Worm (Caenorhabditis elegans) whole organism, L3 larva: ENCODE data around the gene byn-1.

Source experiments
- R02D3.7 ChIP-seq: fragments of 150-350 bp; optimal IDR thresholded peaks from 2 replicates; lab custom pipeline; 2014; ENCODE audit warnings: missing biosample characterization, missing genetic modification characterization
- ZK546.5 ChIP-seq: sonication (generic microtip); optimal IDR thresholded peaks from 2 replicates; lab custom pipeline; 2017; ENCODE audit warnings: missing biosample characterization, missing genetic modification characterization
- aly-2 ChIP-seq: fragments of 150-350 bp; optimal IDR thresholded peaks from 2 replicates; lab custom pipeline; 2014; ENCODE audit warnings: missing biosample characterization, missing genetic modification characterization
- ama-1 ChIP-seq: fragments of 150-350 bp; optimal IDR thresholded peaks from 2 replicates; lab custom pipeline; 2018
- ceh-16 ChIP-seq: sonication (generic microtip); optimal IDR thresholded peaks from 2 replicates; lab custom pipeline; 2017; ENCODE audit warnings: missing biosample characterization, missing genetic modification characterization
- ceh-28 ChIP-seq: fragments of 150-350 bp; optimal IDR thresholded peaks from 2 replicates; lab custom pipeline; 2014; ENCODE audit warnings: missing biosample characterization, missing genetic modification reagents, missing genetic modification characterization
- ceh-82 ChIP-seq: fragments of 150-350 bp; optimal IDR thresholded peaks from 2 replicates; lab custom pipeline; 2014; ENCODE audit warnings: missing biosample characterization, missing genetic modification characterization
- ceh-9 ChIP-seq: sonication (generic microtip); optimal IDR thresholded peaks from 2 replicates; lab custom pipeline; 2018; ENCODE audit warnings: missing biosample characterization, missing genetic modification characterization
- daf-12 ChIP-seq: fragments of 150-350 bp; optimal IDR thresholded peaks from 2 replicates; lab custom pipeline; 2014; ENCODE audit warnings: missing biosample characterization, missing genetic modification reagents, missing genetic modification characterization
- egl-5 ChIP-seq: fragments of 150-350 bp; optimal IDR thresholded peaks from 2 replicates; lab custom pipeline; 2017; ENCODE audit warnings: missing biosample characterization, missing genetic modification reagents, missing genetic modification characterization, inconsistent platforms
- elt-1 ChIP-seq: fragments of 150-350 bp; optimal IDR thresholded peaks from 2 replicates; lab custom pipeline; 2014; ENCODE audit warnings: missing biosample characterization, missing genetic modification characterization
- elt-2 ChIP-seq: sonication (generic microtip); optimal IDR thresholded peaks from 2 replicates; lab custom pipeline; 2016; ENCODE audit warnings: missing genetic modification reagents, mild to moderate bottlenecking, missing genetic modification characterization, missing compliant biosample characterization
- elt-3 ChIP-seq, 3 experiments: fragments of 150-350 bp in 1 of 3; sonication (generic microtip) in 2 of 3; optimal IDR thresholded peaks; 2 replicates in 2 of 3; 4 replicates in 1 of 3; lab custom pipeline; 2014 to 2017; ENCODE audit warnings: missing biosample characterization in 3 of 3, missing genetic modification characterization in 3 of 3
- eor-1 ChIP-seq, 2 experiments: fragments of 150-350 bp; optimal IDR thresholded peaks; 2 replicates each; lab custom pipeline; 2014 to 2018; ENCODE audit warnings: missing biosample characterization in 2 of 2, missing genetic modification characterization in 2 of 2
- fkh-10 ChIP-seq: sonication (generic microtip); optimal IDR thresholded peaks from 2 replicates; lab custom pipeline; 2017; ENCODE audit warnings: missing biosample characterization, missing genetic modification reagents, missing genetic modification characterization
- fkh-2 ChIP-seq: fragments of 150-350 bp; optimal IDR thresholded peaks from 2 replicates; lab custom pipeline; 2014; ENCODE audit warnings: missing biosample characterization, missing genetic modification reagents, missing genetic modification characterization
- fos-1 ChIP-seq: fragments of 150-350 bp; optimal IDR thresholded peaks from 2 replicates; lab custom pipeline; 2014; ENCODE audit warnings: missing biosample characterization, missing genetic modification characterization
- hmg-11 ChIP-seq: sonication (generic microtip); optimal IDR thresholded peaks from 2 replicates; lab custom pipeline; 2016; ENCODE audit warnings: missing genetic modification characterization, missing compliant biosample characterization
- jun-1 ChIP-seq: fragments of 150-350 bp; optimal IDR thresholded peaks from 2 replicates; lab custom pipeline; 2014; ENCODE audit warnings: missing biosample characterization, missing genetic modification reagents, missing genetic modification characterization
- lin-15B ChIP-seq: fragments of 150-350 bp; optimal IDR thresholded peaks from 2 replicates; lab custom pipeline; 2014; ENCODE audit warnings: missing biosample characterization, missing genetic modification characterization
- lin-39 ChIP-seq: fragments of 150-350 bp; optimal IDR thresholded peaks from 2 replicates; lab custom pipeline; 2018; ENCODE audit warnings: missing biosample characterization, missing genetic modification reagents, missing genetic modification characterization
- lsy-12 ChIP-seq: sonication (generic microtip); optimal IDR thresholded peaks from 2 replicates; lab custom pipeline; 2016; ENCODE audit warnings: mild to moderate bottlenecking, missing genetic modification characterization, missing compliant biosample characterization
- mml-1 ChIP-seq: fragments of 150-350 bp; sonication (generic microtip); optimal IDR thresholded peaks from 3 replicates; lab custom pipeline; 2014; ENCODE audit warnings: missing biosample characterization, missing genetic modification characterization
- nfya-1 ChIP-seq: sonication (generic microtip); optimal IDR thresholded peaks from 2 replicates; lab custom pipeline; 2017; ENCODE audit warnings: missing genetic modification characterization, mild to moderate bottlenecking, missing compliant biosample characterization, antibody characterized with exemption, moderate library complexity; ENCODE audit not compliant: insufficient read depth
- nhr-11 ChIP-seq: fragments of 150-350 bp; optimal IDR thresholded peaks from 2 replicates; lab custom pipeline; 2014; ENCODE audit warnings: missing biosample characterization, missing genetic modification characterization
- nhr-12 ChIP-seq: fragments of 150-350 bp; optimal IDR thresholded peaks from 2 replicates; lab custom pipeline; 2014; ENCODE audit warnings: missing biosample characterization, missing genetic modification characterization
- nhr-23 ChIP-seq: fragments of 150-350 bp; optimal IDR thresholded peaks from 2 replicates; lab custom pipeline; 2014; ENCODE audit warnings: missing biosample characterization, missing genetic modification reagents, missing genetic modification characterization
- nhr-237 ChIP-seq: fragments of 150-350 bp; optimal IDR thresholded peaks from 2 replicates; lab custom pipeline; 2014; ENCODE audit warnings: missing biosample characterization, missing genetic modification characterization
- nhr-25 ChIP-seq: sonication (generic microtip); optimal IDR thresholded peaks from 2 replicates; lab custom pipeline; 2017; ENCODE audit warnings: missing biosample characterization, missing genetic modification characterization
- nhr-28 ChIP-seq: fragments of 150-350 bp; optimal IDR thresholded peaks from 2 replicates; lab custom pipeline; 2014; ENCODE audit warnings: missing biosample characterization, missing genetic modification characterization
- nhr-43 ChIP-seq: sonication (generic microtip); optimal IDR thresholded peaks from 2 replicates; lab custom pipeline; 2016; ENCODE audit warnings: mild to moderate bottlenecking, missing genetic modification characterization, missing compliant biosample characterization; ENCODE audit not compliant: poor library complexity, severe bottlenecking
- nhr-67 ChIP-seq: fragments of 150-350 bp; optimal IDR thresholded peaks from 2 replicates; lab custom pipeline; 2014; ENCODE audit warnings: missing biosample characterization, missing genetic modification characterization
- nhr-76 ChIP-seq: fragments of 150-350 bp; sonication (generic microtip); optimal IDR thresholded peaks from 5 replicates; lab custom pipeline; 2014; ENCODE audit warnings: missing biosample characterization, missing genetic modification characterization
- nhr-77 ChIP-seq: fragments of 150-350 bp; optimal IDR thresholded peaks from 2 replicates; lab custom pipeline; 2014; ENCODE audit warnings: missing biosample characterization, missing genetic modification characterization
- pqm-1 ChIP-seq: fragments of 150-350 bp; optimal IDR thresholded peaks from 2 replicates; lab custom pipeline; 2017; ENCODE audit warnings: missing biosample characterization, missing genetic modification characterization, inconsistent platforms
- sea-2 ChIP-seq: fragments of 150-350 bp; sonication (generic microtip); optimal IDR thresholded peaks from 4 replicates; lab custom pipeline; 2014; ENCODE audit warnings: missing biosample characterization, missing genetic modification reagents, missing genetic modification characterization
- skn-1 ChIP-seq: fragments of 150-350 bp; optimal IDR thresholded peaks from 2 replicates; lab custom pipeline; 2014; ENCODE audit warnings: missing biosample characterization, missing genetic modification characterization
- snpc-4 ChIP-seq: fragments of 150-350 bp; optimal IDR thresholded peaks from 2 replicates; lab custom pipeline; 2014; ENCODE audit warnings: missing biosample characterization, missing genetic modification characterization
- unc-39 ChIP-seq: sonication (generic microtip); optimal IDR thresholded peaks from 4 replicates; lab custom pipeline; 2017; ENCODE audit warnings: missing biosample characterization, missing genetic modification characterization
- unc-62 ChIP-seq: fragments of 150-350 bp; sonication (generic microtip); optimal IDR thresholded peaks from 4 replicates; lab custom pipeline; 2014; ENCODE audit warnings: missing biosample characterization, missing genetic modification reagents, missing genetic modification characterization
- zag-1 ChIP-seq: fragments of 150-350 bp; optimal IDR thresholded peaks from 2 replicates; lab custom pipeline; 2014; ENCODE audit warnings: missing biosample characterization, missing genetic modification characterization
- ztf-11 ChIP-seq: fragments of 150-350 bp; optimal IDR thresholded peaks from 2 replicates; lab custom pipeline; 2014; ENCODE audit warnings: missing biosample characterization, missing genetic modification characterization
- ztf-4 ChIP-seq: fragments of 150-350 bp; optimal IDR thresholded peaks from 2 replicates; lab custom pipeline; 2014; ENCODE audit warnings: missing biosample characterization, missing genetic modification characterization

The byn-1 gene

ce11 chrIII:6971662-6972284, 40.0 kb downstream of the byn-1 start, which contains the start of the genes eef-1A.1 and rfc-4 (continued):
- peak; percentile 97 for TF ChIP-seq ZK546.5 (tag; lab: Kevin White, UChicago)
- no peak for TF ChIP-seq fkh-2 (tag; lab: Kevin White, UChicago)
- TF ChIP-seq nhr-28 (tag; lab: Kevin White, UChicago): no peak
- TF ChIP-seq ama-1 (lab: Kevin White, UChicago): peak; percentile 79
- peak; percentile 93 for TF ChIP-seq jun-1
- TF ChIP-seq ztf-4 (tag; lab: Kevin White, UChicago): peak; percentile 60
- TF ChIP-seq ztf-11 (tag; lab: Kevin White, UChicago): no peak
- peak; percentile 99 for TF ChIP-seq nfya-1 (tag; lab: Kevin White, UChicago)
- peak; percentile 88 for TF ChIP-seq nhr-11 (tag; lab: Kevin White, UChicago)
- TF ChIP-seq ceh-28 (tag; lab: Kevin White, UChicago): peak; percentile 77
- peak; percentile 98 for TF ChIP-seq lin-39 (tag; lab: Kevin White, UChicago)

- no peak for TF ChIP-seq lin-15B (tag; lab: Kevin White, UChicago)
- TF ChIP-seq elt-1 (tag; lab: Kevin White, UChicago): no peak
- peak; percentile 24 for TF ChIP-seq nfya-1 (tag; lab: Kevin White, UChicago)
- TF ChIP-seq elt-3 (tag; optimal IDR thresholded peaks at IDR 0.05; lab: Kevin White, UChicago): no peak
- TF ChIP-seq nhr-67 (tag; lab: Kevin White, UChicago): no peak
Observed at ce11 chrIII:6973682-6974081, 41.9 kb downstream of the byn-1 start, which contains the start of gene F31E3.2. Gene F31E3.2, plus strand, starts transcription at chrIII:6973982.

DNA sequence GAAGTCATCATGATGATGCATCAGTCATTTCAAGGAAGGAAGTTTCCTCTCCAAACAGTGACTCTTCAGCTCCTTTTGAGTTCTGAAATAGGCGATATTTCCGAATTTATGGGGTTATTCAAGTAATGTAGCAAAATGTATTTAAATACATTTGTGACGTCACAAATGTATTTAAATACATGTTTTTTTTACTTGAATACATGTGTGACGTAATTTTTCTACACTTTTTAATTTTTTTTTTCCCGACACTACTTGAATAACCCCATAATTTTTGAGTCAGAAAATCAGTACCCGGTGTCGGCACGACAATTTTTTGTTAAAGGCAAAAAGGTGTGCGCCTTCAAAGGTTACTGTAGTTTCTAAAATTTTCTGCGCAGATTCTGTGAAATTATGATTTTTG, 43.2 kb downstream of the byn-1 start:
- TF ChIP-seq nhr-237 (tag; lab: Kevin White, UChicago): no peak
- no peak for TF ChIP-seq ceh-82 (tag; lab: Kevin White, UChicago)
- no peak for TF ChIP-seq nhr-11 (tag; lab: Kevin White, UChicago)
- no peak for TF ChIP-seq skn-1 (tag; lab: Kevin White, UChicago)
- TF ChIP-seq ZK546.5 (tag; lab: Kevin White, UChicago): no peak
- no peak for TF ChIP-seq elt-3 (tag; optimal IDR thresholded peaks at IDR 0.05; lab: Kevin White, UChicago)
- no peak for TF ChIP-seq ztf-4 (tag; lab: Kevin White, UChicago)
- no peak for TF ChIP-seq nhr-43 (tag; lab: Kevin White, UChicago)
- TF ChIP-seq fkh-10 (GFP tag; lab: Kevin White, UChicago): no peak

DNA sequence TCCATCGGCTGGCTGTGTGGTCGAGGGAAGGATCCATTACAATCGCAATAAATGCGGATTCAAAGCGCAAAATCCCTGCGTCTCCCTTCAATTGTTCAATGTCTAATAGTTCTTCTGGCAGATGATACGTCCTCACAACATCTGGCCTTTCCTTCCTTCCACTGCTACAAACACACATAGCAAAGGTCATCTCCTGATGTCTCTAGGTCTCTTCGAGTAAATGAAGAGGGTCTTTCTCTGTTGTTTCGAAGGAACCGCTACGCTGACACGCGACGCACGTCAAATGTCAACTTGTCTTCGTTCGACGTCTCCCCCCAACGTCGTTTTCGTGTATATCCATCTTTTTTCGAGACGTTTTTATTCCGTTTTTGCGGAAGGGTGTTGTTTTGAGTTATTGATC, 47.1 kb downstream of the byn-1 start:
- no peak for TF ChIP-seq ceh-16 (tag; lab: Kevin White, UChicago)
- TF ChIP-seq ztf-11 (tag; lab: Kevin White, UChicago): no peak
- peak; percentile 57 for TF ChIP-seq lin-15B (tag; lab: Kevin White, UChicago)
- TF ChIP-seq elt-3 (tag; optimal IDR thresholded peaks at IDR 0.05; lab: Kevin White, UChicago): no peak
- no peak for TF ChIP-seq nhr-12 (tag; lab: Kevin White, UChicago)
- peak; percentile 55 for TF ChIP-seq hmg-11 (tag; lab: Kevin White, UChicago)
- TF ChIP-seq fkh-10 (GFP tag; lab: Kevin White, UChicago): no peak
- TF ChIP-seq fkh-2 (tag; lab: Kevin White, UChicago): no peak
- TF ChIP-seq nhr-76 (tag; lab: Kevin White, UChicago): no peak
- TF ChIP-seq nhr-23 (tag; lab: Kevin White, UChicago): peak; percentile 78
- TF ChIP-seq aly-2: no peak
- no peak for TF ChIP-seq ztf-4 (tag; lab: Kevin White, UChicago)
- no peak for TF ChIP-seq fos-1 (tag; lab: Kevin White, UChicago)
- TF ChIP-seq ceh-9 (tag; lab: Kevin White, UChicago): no peak
- no peak for TF ChIP-seq unc-39
- no peak for TF ChIP-seq zag-1 (tag; lab: Kevin White, UChicago)
- no peak for TF ChIP-seq mml-1
- TF ChIP-seq R02D3.7 (tag; lab: Kevin White, UChicago): peak; percentile 38
- TF ChIP-seq sea-2 (GFP tag; lab: Kevin White, UChicago): no peak
- no peak for TF ChIP-seq ZK546.5 (tag; lab: Kevin White, UChicago)
- TF ChIP-seq unc-62 (GFP tag; lab: Kevin White, UChicago): peak; percentile 100
- TF ChIP-seq nhr-11 (tag; lab: Kevin White, UChicago): peak; percentile 2
- TF ChIP-seq snpc-4 (tag; lab: Kevin White, UChicago): no peak
- TF ChIP-seq elt-2 (tag; lab: Kevin White, UChicago): no peak
- no peak for TF ChIP-seq nhr-28 (tag; lab: Kevin White, UChicago)
- no peak for TF ChIP-seq nhr-237 (tag; lab: Kevin White, UChicago)
- no peak for TF ChIP-seq lsy-12 (tag; lab: Kevin White, UChicago)
- no peak for TF ChIP-seq daf-12 (tag; lab: Kevin White, UChicago)
- peak; percentile 95 for TF ChIP-seq nhr-25 (tag; lab: Kevin White, UChicago)
- TF ChIP-seq ama-1 (lab: Kevin White, UChicago): peak; percentile 48
- TF ChIP-seq ceh-82 (tag; lab: Kevin White, UChicago): no peak
- no peak for TF ChIP-seq pqm-1 (tag; lab: Kevin White, UChicago)
- TF ChIP-seq lin-39 (tag; lab: Kevin White, UChicago): peak; percentile 88
- TF ChIP-seq nhr-77: no peak
- peak; percentile 31 for TF ChIP-seq elt-1 (tag; lab: Kevin White, UChicago)
- TF ChIP-seq jun-1: no peak
- TF ChIP-seq eor-1 (tag; optimal IDR thresholded peaks at IDR 0.05; lab: Kevin White, UChicago): no peak
- TF ChIP-seq egl-5 (tag; lab: Kevin White, UChicago): peak; percentile 1
